Fruit fly (Drosophila melanogaster): ENCODE measurements around the gene CG11155.

Gene CG11155

DNA sequence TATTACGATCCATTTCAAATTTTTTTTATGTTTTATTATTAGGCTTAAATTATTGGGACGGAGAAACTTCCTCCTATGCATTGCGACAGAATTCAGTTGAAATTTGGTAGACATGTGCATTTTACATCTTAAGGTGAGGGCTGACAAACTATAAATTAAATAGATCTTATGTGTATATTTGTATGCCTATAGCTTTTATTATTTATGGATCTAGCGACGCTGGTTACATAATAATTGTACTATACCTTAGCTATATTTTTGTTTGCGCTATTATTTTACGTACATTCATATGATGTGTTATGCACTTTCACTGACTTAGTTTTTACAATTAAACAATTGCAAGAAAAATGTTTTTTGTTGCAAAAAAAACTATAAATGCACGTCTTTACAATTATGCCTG is 11.1 kb upstream of the CG11155 start:
- TF ChIP-seq lola (GFP tag; optimal IDR thresholded peaks at IDR 0.05) (no peak), usp (GFP tag; optimal IDR thresholded peaks at IDR 0.05) (no peak), Dfd (GFP tag; optimal IDR thresholded peaks at IDR 0.05) (no peak), Dif (GFP tag; optimal IDR thresholded peaks at IDR 0.05; ENCODE audit: partially characterized antibody) (no peak), dsf (GFP tag; optimal IDR thresholded peaks at IDR 0.05; ENCODE audit: borderline replicate concordance) (no peak), rgr (GFP tag; optimal IDR thresholded peaks at IDR 0.05) (no peak)

DNA sequence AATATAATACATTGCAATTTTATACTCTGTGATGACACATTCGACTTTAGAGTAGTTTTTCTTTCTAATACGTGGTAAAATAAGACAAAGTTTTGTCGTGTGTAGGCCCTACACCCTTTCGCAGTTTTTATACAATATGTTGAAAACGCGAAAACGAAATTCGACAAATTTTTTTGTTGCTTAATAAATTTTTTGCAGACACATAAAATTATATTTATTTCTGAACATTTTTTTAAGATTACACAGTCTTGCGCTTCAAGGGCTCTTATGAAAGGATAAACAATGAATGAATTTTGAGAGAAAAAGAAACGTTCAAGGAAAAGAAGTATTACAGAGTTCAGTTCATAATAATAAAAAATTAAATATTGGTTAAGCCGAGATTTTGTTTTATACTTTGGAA is 4.5 kb upstream of the CG11155 start:
- TF ChIP-seq Jra (GFP tag; optimal IDR thresholded peaks at IDR 0.05) = no peak
- TF ChIP-seq brk (GFP tag; optimal IDR thresholded peaks at IDR 0.05) = no peak
- TF ChIP-seq Hr83 (GFP tag; optimal IDR thresholded peaks at IDR 0.05; ENCODE audit: poor library complexity, severe bottlenecking) = no peak
- TF ChIP-seq dl (GFP tag; optimal IDR thresholded peaks at IDR 0.05; ENCODE audit: insufficient read depth in 1 of 2, partially characterized antibody in 2 of 2) = no peak
- no peak for TF ChIP-seq br (GFP tag; optimal IDR thresholded peaks at IDR 0.05)
- no peak for TF ChIP-seq rgr (GFP tag; optimal IDR thresholded peaks at IDR 0.05)
- TF ChIP-seq jim (GFP tag; optimal IDR thresholded peaks at IDR 0.05) = no peak
- no peak for TF ChIP-seq CG9705 (GFP tag; optimal IDR thresholded peaks at IDR 0.05)
- no peak for TF ChIP-seq Dfd (GFP tag; optimal IDR thresholded peaks at IDR 0.05)
- TF ChIP-seq Abd-B (GFP tag; optimal IDR thresholded peaks at IDR 0.05) = no peak
- no peak for TF ChIP-seq ey (GFP tag; optimal IDR thresholded peaks at IDR 0.05)
- no peak for TF ChIP-seq Hr78 (GFP tag; optimal IDR thresholded peaks at IDR 0.05)
- no peak for TF ChIP-seq GATAd (GFP tag; optimal IDR thresholded peaks at IDR 0.05)
- TF ChIP-seq Sp1 (GFP tag; optimal IDR thresholded peaks at IDR 0.05) = no peak
- TF ChIP-seq sv (GFP tag; optimal IDR thresholded peaks at IDR 0.05) = no peak
- no peak for TF ChIP-seq woc (GFP tag; optimal IDR thresholded peaks at IDR 0.05)
- TF ChIP-seq Myc (optimal IDR thresholded peaks at IDR 0.05) = no peak
- no peak for TF ChIP-seq usp (GFP tag; optimal IDR thresholded peaks at IDR 0.05)

DNA sequence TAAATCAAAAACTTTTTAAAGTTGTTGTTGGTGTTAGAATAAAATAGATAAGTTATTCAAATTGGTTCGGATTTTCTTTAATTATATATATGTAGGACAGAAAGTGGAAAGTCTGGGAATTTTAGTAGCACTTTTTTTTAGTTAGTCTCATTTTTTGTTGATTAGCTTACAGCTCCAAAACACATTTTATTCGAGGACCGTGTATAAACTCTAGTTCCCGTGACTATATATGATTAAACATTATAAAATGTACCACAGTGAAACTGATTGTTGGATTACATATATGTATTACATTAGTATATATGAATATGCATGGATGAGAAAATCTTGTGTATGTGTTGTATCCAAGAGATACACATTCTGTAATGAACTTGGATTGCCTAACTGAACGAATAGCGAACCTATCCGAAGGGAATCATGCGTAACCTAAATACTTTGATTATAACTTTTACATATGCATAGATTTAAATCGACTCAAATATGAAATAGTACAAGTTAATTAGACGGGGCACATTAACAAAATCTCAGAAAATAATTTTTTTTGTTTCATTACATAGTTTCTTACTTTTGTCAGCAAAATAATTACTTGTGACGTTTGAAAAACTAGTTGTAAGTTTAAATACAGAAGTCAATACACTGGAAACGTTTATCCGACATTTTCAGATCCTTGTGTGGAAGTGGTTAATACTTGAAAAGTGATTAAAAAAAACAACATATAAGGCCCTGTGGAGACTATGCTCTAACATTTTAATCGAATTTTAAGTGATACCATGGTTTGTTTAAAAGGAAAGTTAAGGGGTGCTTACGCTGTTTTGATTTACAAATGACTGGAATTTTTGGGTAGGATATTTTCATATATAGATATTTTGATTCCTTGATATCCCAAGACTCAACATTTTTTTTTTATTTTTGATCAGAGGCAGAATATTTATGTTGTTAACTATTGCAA is 3.5 kb upstream of the CG11155 start, which contains the start of gene Cals:
Gene Cals, minus strand, starts transcription at position 700 of the 949 bp plus-strand sequence.
- peak; percentile 45 for TF ChIP-seq tai (GFP tag; optimal IDR thresholded peaks at IDR 0.05)
- TF ChIP-seq dmrt93B (GFP tag; optimal IDR thresholded peaks at IDR 0.05) = no peak
- peak; percentile 38 for TF ChIP-seq N (GFP tag; optimal IDR thresholded peaks at IDR 0.05)

DNA sequence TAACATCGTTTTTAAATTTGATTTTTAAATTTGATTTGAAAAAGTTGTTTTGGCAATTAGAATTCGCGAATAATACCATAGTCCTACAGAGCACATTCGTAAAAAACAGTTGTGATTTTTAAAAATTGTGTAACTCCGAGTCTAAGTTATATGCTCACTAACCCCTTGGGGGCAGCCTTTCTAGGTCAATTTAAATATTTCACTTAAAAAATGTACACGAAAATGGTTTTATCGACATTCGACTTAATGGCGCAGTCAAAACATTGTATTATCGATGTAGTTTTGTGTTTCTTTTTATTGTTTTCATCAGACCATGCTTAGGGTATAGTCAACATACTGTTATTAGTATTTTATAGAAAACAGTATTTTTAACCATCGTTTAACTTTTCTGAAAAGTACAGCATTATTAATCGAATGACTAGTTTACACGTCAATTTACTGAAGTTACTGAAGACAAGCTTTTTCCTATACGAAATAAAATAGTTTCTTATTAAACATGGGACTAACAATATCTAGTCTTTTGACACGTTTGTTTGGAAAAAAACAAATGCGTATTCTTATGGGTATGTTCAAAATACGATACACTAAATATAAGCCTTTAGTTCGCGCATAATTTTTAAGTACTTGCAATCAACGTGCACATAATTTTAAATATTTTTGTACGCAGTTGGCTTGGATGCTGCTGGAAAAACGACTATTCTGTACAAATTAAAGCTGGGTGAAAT is 2.5 kb upstream of the CG11155 start, which contains the start of gene Arf4:
Gene Arf4, plus strand, starts transcription at position 399 of the 725 bp plus-strand sequence.
- TF ChIP-seq Vsx2 (GFP tag; optimal IDR thresholded peaks at IDR 0.05; ENCODE audit: partially characterized antibody) (no peak), Sp1 (GFP tag; optimal IDR thresholded peaks at IDR 0.05) (no peak), Jra (GFP tag; optimal IDR thresholded peaks at IDR 0.05) (peak; percentile 24), Dfd (GFP tag; optimal IDR thresholded peaks at IDR 0.05) (no peak), rgr (GFP tag; optimal IDR thresholded peaks at IDR 0.05) (no peak), Rel (GFP tag; optimal IDR thresholded peaks at IDR 0.05) (no peak), Rel (tag; optimal IDR thresholded peaks at IDR 0.05) (no peak), CG9705 (GFP tag; optimal IDR thresholded peaks at IDR 0.05) (no peak), Hr83 (GFP tag; optimal IDR thresholded peaks at IDR 0.05; ENCODE audit: poor library complexity, severe bottlenecking) (no peak), lola (GFP tag; optimal IDR thresholded peaks at IDR 0.05) (peak; percentile 43), dl (GFP tag; optimal IDR thresholded peaks at IDR 0.05; ENCODE audit: insufficient read depth in 1 of 2, partially characterized antibody in 2 of 2) (no peak), sv (GFP tag; optimal IDR thresholded peaks at IDR 0.05) (no peak), fru (GFP tag; optimal IDR thresholded peaks at IDR 0.05) (no peak), ey (GFP tag; optimal IDR thresholded peaks at IDR 0.05) (no peak), foxo (GFP tag; optimal IDR thresholded peaks at IDR 0.05) (no peak), Mio (GFP tag; optimal IDR thresholded peaks at IDR 0.05) (no peak), CG32264 (GFP tag; optimal IDR thresholded peaks at IDR 0.05) (no peak), dsf (GFP tag; optimal IDR thresholded peaks at IDR 0.05; ENCODE audit: borderline replicate concordance) (no peak), GATAd (GFP tag; optimal IDR thresholded peaks at IDR 0.05) (no peak), woc (GFP tag; optimal IDR thresholded peaks at IDR 0.05) (peak; percentile 17), brk (GFP tag; optimal IDR thresholded peaks at IDR 0.05) (peak; percentile 32), pan (optimal IDR thresholded peaks at IDR 0.05) (no peak), sage (GFP tag; optimal IDR thresholded peaks at IDR 0.05) (no peak), Hnf4 (GFP tag; optimal IDR thresholded peaks at IDR 0.05) (peak; percentile 15), N (GFP tag; optimal IDR thresholded peaks at IDR 0.05) (peak; percentile 71), h (GFP tag; optimal IDR thresholded peaks at IDR 0.05) (no peak), dmrt93B (GFP tag; optimal IDR thresholded peaks at IDR 0.05) (no peak), Myc (optimal IDR thresholded peaks at IDR 0.05) (no peak), usp (GFP tag; optimal IDR thresholded peaks at IDR 0.05) (no peak), Hr78 (GFP tag; optimal IDR thresholded peaks at IDR 0.05) (no peak), HLH106 (tag; optimal IDR thresholded peaks at IDR 0.05) (no peak), OdsH (GFP tag; optimal IDR thresholded peaks at IDR 0.05) (no peak), Dif (GFP tag; optimal IDR thresholded peaks at IDR 0.05; ENCODE audit: partially characterized antibody) (no peak), tai (GFP tag; optimal IDR thresholded peaks at IDR 0.05) (no peak), br (GFP tag; optimal IDR thresholded peaks at IDR 0.05) (no peak), psq (GFP tag; optimal IDR thresholded peaks at IDR 0.05) (no peak)
